Worm (Caenorhabditis elegans): ENCODE measurements around the gene C46A5.6.

DNA sequence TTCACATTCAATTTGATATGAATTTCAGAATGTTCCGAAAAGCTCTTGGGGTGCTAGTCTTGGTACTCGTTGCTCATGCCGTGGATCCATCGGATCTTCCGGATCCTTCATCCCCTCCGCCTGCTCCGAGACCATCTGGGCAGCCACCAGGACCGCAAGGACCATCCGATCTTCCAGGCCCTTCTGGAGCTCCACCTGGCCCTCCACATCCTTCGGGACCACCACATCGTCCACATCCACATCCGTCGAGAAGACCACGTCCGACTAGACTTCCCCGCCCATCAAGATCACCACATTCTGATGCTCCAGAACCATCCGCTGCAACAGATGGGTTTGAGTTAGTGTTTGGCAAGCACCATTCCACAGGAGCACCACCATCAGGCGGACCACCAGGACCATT lies 29.0 kb downstream of the C46A5.6 start, which contains the start of gene clx-1:
- TF ChIP-seq ceh-31 (tag; optimal IDR thresholded peaks at IDR 0.05) (no peak), pag-3 (tag; optimal IDR thresholded peaks at IDR 0.05; ENCODE audit: borderline replicate concordance) (no peak), fkh-10 (GFP tag; optimal IDR thresholded peaks at IDR 0.05) (no peak), odd-2 (tag; optimal IDR thresholded peaks at IDR 0.05) (no peak), unc-55 (GFP tag; optimal IDR thresholded peaks at IDR 0.05) (no peak), pha-4 (tag; optimal IDR thresholded peaks at IDR 0.05) (no peak), nhr-232 (tag; optimal IDR thresholded peaks at IDR 0.05) (no peak), elt-4 (tag; optimal IDR thresholded peaks at IDR 0.05) (no peak), mec-3 (tag; optimal IDR thresholded peaks at IDR 0.05; ENCODE audit: borderline replicate concordance) (no peak)
